Worm (Caenorhabditis elegans): ENCODE results near the gene ltah-1.1.

ltah-1.1 gene

ce11 chrIV:12270392-12270791, 9.0 kb upstream of the ltah-1.1 start, which contains the start of gene C42C1.3:
C42C1.3 (minus strand) TSS chrIV:12270492.
- TF ChIP-seq cog-1 (tag; optimal IDR thresholded peaks at IDR 0.05) = no peak
- TF ChIP-seq med-1 (GFP tag; optimal IDR thresholded peaks at IDR 0.05; ENCODE audit: insufficient read depth) = no peak

ce11 chrIV:12274365-12274764, 5.1 kb upstream of the ltah-1.1 start:
- no peak for TF ChIP-seq cog-1 (tag; optimal IDR thresholded peaks at IDR 0.05)
- TF ChIP-seq T22C8.4 (GFP tag; IDR thresholded peaks at IDR 0.05) = no peak
- no peak for TF ChIP-seq med-1 (GFP tag; optimal IDR thresholded peaks at IDR 0.05; ENCODE audit: insufficient read depth)
- no peak for TF ChIP-seq ref-1 (GFP tag; conservative IDR thresholded peaks at IDR 0.05)
- no peak for TF ChIP-seq flt-1 (GFP tag; IDR thresholded peaks at IDR 0.05)
- TF ChIP-seq klf-2 (GFP tag; conservative IDR thresholded peaks at IDR 0.05) = no peak
- TF ChIP-seq tab-1 (GFP tag; IDR thresholded peaks at IDR 0.05) = no peak

ce11 chrIV:12275892-12276291, 3.5 kb upstream of the ltah-1.1 start, which contains the start of gene vps-8:
vps-8 (minus strand) TSS chrIV:12275992.
- TF ChIP-seq ref-1 (GFP tag; conservative IDR thresholded peaks at IDR 0.05) (no peak), tab-1 (GFP tag; IDR thresholded peaks at IDR 0.05) (no peak), med-1 (GFP tag; optimal IDR thresholded peaks at IDR 0.05; ENCODE audit: insufficient read depth) (no peak), ztf-23 (GFP tag; IDR thresholded peaks at IDR 0.05) (no peak), klf-2 (GFP tag; conservative IDR thresholded peaks at IDR 0.05) (no peak), cog-1 (tag; optimal IDR thresholded peaks at IDR 0.05) (no peak)

ce11 chrIV:12278507-12278906, 915 bp upstream of the ltah-1.1 start, which contains the start of the genes tag-335 and vkmt-1:
tag-335 (minus strand) TSS chrIV:12278594.
vkmt-1 (plus strand) TSS chrIV:12278725.
- TF ChIP-seq ztf-29 (GFP tag; IDR thresholded peaks at IDR 0.05) (no peak), ztf-23 (GFP tag; IDR thresholded peaks at IDR 0.05) (no peak), med-1 (GFP tag; optimal IDR thresholded peaks at IDR 0.05; ENCODE audit: insufficient read depth) (no peak), flt-1 (GFP tag; IDR thresholded peaks at IDR 0.05) (no peak), cog-1 (tag; optimal IDR thresholded peaks at IDR 0.05) (no peak), T22C8.4 (GFP tag; IDR thresholded peaks at IDR 0.05) (no peak), tab-1 (GFP tag; IDR thresholded peaks at IDR 0.05) (no peak), ref-1 (GFP tag; conservative IDR thresholded peaks at IDR 0.05) (no peak), klf-2 (GFP tag; conservative IDR thresholded peaks at IDR 0.05) (no peak)

ce11 chrIV:12282157-12282789, 2.9 kb downstream of the ltah-1.1 start, which contains the start of the genes C42C1.12 and C42C1.19:
C42C1.12 (minus strand) TSS chrIV:12282207.
C42C1.19 (plus strand) TSS chrIV:12282739.
- TF ChIP-seq klf-2 (GFP tag; conservative IDR thresholded peaks at IDR 0.05) (no peak), T22C8.4 (GFP tag; IDR thresholded peaks at IDR 0.05) (no peak), ztf-29 (GFP tag; IDR thresholded peaks at IDR 0.05) (no peak), cog-1 (tag; optimal IDR thresholded peaks at IDR 0.05) (no peak), ztf-23 (GFP tag; IDR thresholded peaks at IDR 0.05) (no peak), flt-1 (GFP tag; IDR thresholded peaks at IDR 0.05) (no peak), tab-1 (GFP tag; IDR thresholded peaks at IDR 0.05) (no peak), med-1 (GFP tag; optimal IDR thresholded peaks at IDR 0.05; ENCODE audit: insufficient read depth) (no peak), ref-1 (GFP tag; conservative IDR thresholded peaks at IDR 0.05) (no peak)

- TF ChIP-seq T22C8.4 (GFP tag; IDR thresholded peaks at IDR 0.05) = no peak
- no peak for TF ChIP-seq ztf-23 (GFP tag; IDR thresholded peaks at IDR 0.05)
- no peak for TF ChIP-seq tab-1 (GFP tag; IDR thresholded peaks at IDR 0.05)
- TF ChIP-seq flt-1 (GFP tag; IDR thresholded peaks at IDR 0.05) = no peak
- no peak for TF ChIP-seq ztf-29 (GFP tag; IDR thresholded peaks at IDR 0.05)
- no peak for TF ChIP-seq med-1 (GFP tag; optimal IDR thresholded peaks at IDR 0.05; ENCODE audit: insufficient read depth)
- TF ChIP-seq ref-1 (GFP tag; conservative IDR thresholded peaks at IDR 0.05) = no peak
- no peak for TF ChIP-seq cog-1 (tag; optimal IDR thresholded peaks at IDR 0.05)
- TF ChIP-seq klf-2 (GFP tag; conservative IDR thresholded peaks at IDR 0.05) = no peak
Measured at ce11 chrIV:12282873-12283272, 3.5 kb downstream of the ltah-1.1 start, which contains the start of gene hpo-12. hpo-12 (plus strand) TSS chrIV:12283173.

- TF ChIP-seq ztf-29 (GFP tag; IDR thresholded peaks at IDR 0.05) (no peak), cog-1 (tag; optimal IDR thresholded peaks at IDR 0.05) (no peak), flt-1 (GFP tag; IDR thresholded peaks at IDR 0.05) (no peak), ztf-23 (GFP tag; IDR thresholded peaks at IDR 0.05) (no peak), tab-1 (GFP tag; IDR thresholded peaks at IDR 0.05) (no peak), klf-2 (GFP tag; conservative IDR thresholded peaks at IDR 0.05) (no peak), med-1 (GFP tag; optimal IDR thresholded peaks at IDR 0.05; ENCODE audit: insufficient read depth) (no peak), T22C8.4 (GFP tag; IDR thresholded peaks at IDR 0.05) (no peak), ref-1 (GFP tag; conservative IDR thresholded peaks at IDR 0.05) (no peak)
Measured at ce11 chrIV:12287628-12288027, 8.2 kb downstream of the ltah-1.1 start, which contains the start of gene erl-1. erl-1 (plus strand) TSS chrIV:12287928.

ce11 chrIV:12289149-12289548, 9.7 kb downstream of the ltah-1.1 start, which contains the start of gene C42C1.9:
C42C1.9 (plus strand) TSS chrIV:12289449.
- no peak for TF ChIP-seq klf-2 (GFP tag; conservative IDR thresholded peaks at IDR 0.05)
- no peak for TF ChIP-seq T22C8.4 (GFP tag; IDR thresholded peaks at IDR 0.05)
- no peak for TF ChIP-seq ztf-23 (GFP tag; IDR thresholded peaks at IDR 0.05)
- no peak for TF ChIP-seq tab-1 (GFP tag; IDR thresholded peaks at IDR 0.05)
- TF ChIP-seq med-1 (GFP tag; optimal IDR thresholded peaks at IDR 0.05; ENCODE audit: insufficient read depth) = no peak
- no peak for TF ChIP-seq ref-1 (GFP tag; conservative IDR thresholded peaks at IDR 0.05)
- no peak for TF ChIP-seq cog-1 (tag; optimal IDR thresholded peaks at IDR 0.05)
- TF ChIP-seq ztf-29 (GFP tag; IDR thresholded peaks at IDR 0.05) = no peak
- TF ChIP-seq flt-1 (GFP tag; IDR thresholded peaks at IDR 0.05) = no peak

ce11 chrIV:12290744-12291143, 11.3 kb downstream of the ltah-1.1 start, which contains the start of gene C42C1.8:
C42C1.8 (plus strand) TSS chrIV:12291044.
- no peak for TF ChIP-seq ref-1 (GFP tag; conservative IDR thresholded peaks at IDR 0.05)
- TF ChIP-seq med-1 (GFP tag; optimal IDR thresholded peaks at IDR 0.05; ENCODE audit: insufficient read depth) = no peak
- TF ChIP-seq cog-1 (tag; optimal IDR thresholded peaks at IDR 0.05) = no peak
- TF ChIP-seq ztf-29 (GFP tag; IDR thresholded peaks at IDR 0.05) = no peak
- TF ChIP-seq T22C8.4 (GFP tag; IDR thresholded peaks at IDR 0.05) = no peak
- TF ChIP-seq ztf-23 (GFP tag; IDR thresholded peaks at IDR 0.05) = no peak
- TF ChIP-seq klf-2 (GFP tag; conservative IDR thresholded peaks at IDR 0.05) = no peak
- no peak for TF ChIP-seq flt-1 (GFP tag; IDR thresholded peaks at IDR 0.05)
- TF ChIP-seq tab-1 (GFP tag; IDR thresholded peaks at IDR 0.05) = no peak
